Worm (Caenorhabditis elegans): ENCODE measurements around the gene srg-9.

DNA sequence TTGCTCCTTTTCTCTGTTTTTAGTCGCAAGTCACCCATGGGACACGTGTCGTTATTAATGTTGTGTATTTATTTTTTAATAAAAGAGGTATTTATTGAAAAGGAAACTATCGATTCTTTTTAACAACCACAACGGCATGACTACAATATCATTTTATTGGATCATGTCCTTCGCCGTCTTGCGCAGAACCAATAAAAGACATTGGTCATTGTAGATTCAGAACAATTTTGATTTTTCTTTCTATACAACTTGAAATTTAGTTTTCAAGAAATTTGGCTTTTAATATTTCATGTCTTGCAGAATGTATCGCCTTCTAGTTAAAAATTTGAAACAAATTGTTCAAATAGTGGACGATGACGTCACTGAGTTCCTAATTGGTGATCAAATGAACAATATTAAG is 5.1 kb downstream of the srg-9 start, which contains the start of gene amdh-1:
- TF ChIP-seq aly-1 (tag; optimal IDR thresholded peaks at IDR 0.05) (no peak), sea-1 (GFP tag; conservative IDR thresholded peaks at IDR 0.05) (no peak), pes-1 (GFP tag; IDR thresholded peaks at IDR 0.05) (no peak), ceh-13 (GFP tag; optimal IDR thresholded peaks at IDR 0.05) (no peak), flt-1 (GFP tag; IDR thresholded peaks at IDR 0.05) (no peak), ama-1 (optimal IDR thresholded peaks at IDR 0.05) (no peak), hmbx-1 (tag; optimal IDR thresholded peaks at IDR 0.05) (no peak), scrt-1 (GFP tag; IDR thresholded peaks at IDR 0.05) (no peak), B0310.2 (tag; optimal IDR thresholded peaks at IDR 0.05) (no peak), F13C5.2 (tag; optimal IDR thresholded peaks at IDR 0.05) (no peak), ets-7 (tag; optimal IDR thresholded peaks at IDR 0.05) (no peak), tbx-11 (GFP tag; IDR thresholded peaks at IDR 0.05) (no peak), ceh-36 (tag; optimal IDR thresholded peaks at IDR 0.05) (no peak)
